Fruit fly (Drosophila melanogaster) whole organism, wandering third instar larva: Measurements from ENCODE around the gene CG33303.

Experiments used
- CG32264 ChIP-seq: fragments of 200-800 bp; sonication (Bioruptor generic); optimal IDR thresholded peaks from 2 replicates; lab custom pipeline; 2016; ENCODE audit warnings: missing biosample characterization, missing genetic modification characterization
- CrebA ChIP-seq: fragments of 200-800 bp; sonication (Bioruptor generic); optimal IDR thresholded peaks from 2 replicates; lab custom pipeline; 2016; ENCODE audit warnings: missing biosample characterization, mild to moderate bottlenecking, missing genetic modification characterization, borderline replicate concordance
- Hnf4 ChIP-seq: fragments of 200-800 bp; sonication (Bioruptor generic); optimal IDR thresholded peaks from 2 replicates; lab custom pipeline; 2016; ENCODE audit warnings: missing biosample characterization, mild to moderate bottlenecking, missing genetic modification characterization
- ey ChIP-seq: fragments of 200-800 bp; sonication (Bioruptor generic); optimal IDR thresholded peaks from 2 replicates; lab custom pipeline; 2016; ENCODE audit warnings: missing biosample characterization, missing genetic modification characterization
- h ChIP-seq: fragments of 200-800 bp; sonication (Bioruptor generic); optimal IDR thresholded peaks from 3 replicates; lab custom pipeline; 2016; ENCODE audit warnings: missing biosample characterization, mild to moderate bottlenecking, missing genetic modification characterization
- psq ChIP-seq: fragments of 200-800 bp; sonication (Bioruptor generic); optimal IDR thresholded peaks from 3 replicates; lab custom pipeline; 2017; ENCODE audit warnings: missing biosample characterization, mild to moderate bottlenecking, missing genetic modification characterization, moderate library complexity
- usp ChIP-seq: fragments of >200 bp; optimal IDR thresholded peaks from 2 replicates; lab custom pipeline; 2017; ENCODE audit warnings: missing biosample characterization, missing genetic modification characterization

dm6 chr2L:10376276-10376675 lies 719 bp upstream of the CG33303 start:
- no peak for TF ChIP-seq h (GFP tag; lab: Kevin White, UChicago)
- TF ChIP-seq Hnf4 (GFP tag; lab: Kevin White, UChicago): no peak
- no peak for TF ChIP-seq ey (GFP tag; lab: Kevin White, UChicago)
- no peak for TF ChIP-seq psq (GFP tag; lab: Kevin White, UChicago)
- TF ChIP-seq usp (GFP tag; lab: Kevin White, UChicago): no peak
- TF ChIP-seq CG32264 (GFP tag; lab: Kevin White, UChicago): no peak
- TF ChIP-seq CrebA (GFP tag; lab: Kevin White, UChicago): no peak
